Worm (Caenorhabditis elegans) whole organism, late embryonic: ENCODE measurements around the gene hmgr-1.

ENCODE experiments used
- ceh-34 ChIP-seq: sonication (generic microtip); optimal IDR thresholded peaks from 2 replicates; lab custom pipeline; 2016; ENCODE audit warnings: mild to moderate bottlenecking, missing genetic modification characterization, missing compliant biosample characterization
- pqm-1 ChIP-seq: sonication (generic microtip); optimal IDR thresholded peaks from 2 replicates; lab custom pipeline; 2016; ENCODE audit warnings: missing genetic modification characterization, missing compliant biosample characterization
- sox-2 ChIP-seq: fragments of 200-800 bp; sonication (Bioruptor generic); IDR thresholded peaks from 2 replicates; pipeline ENCODE4 v1.3.6; 2022; ENCODE audit warnings: missing genetic modification reagents, missing genetic modification characterization, missing compliant biosample characterization

ce11 chrIII:7338693-7339092 lies 20.6 kb upstream of the hmgr-1 start, which contains the start of gene kap-1:
- TF ChIP-seq pqm-1 (tag; lab: Kevin White, UChicago) = no peak
- no peak for TF ChIP-seq sox-2 (GFP tag; lab: Robert Waterston, UW)
- TF ChIP-seq ceh-34 (tag; lab: Kevin White, UChicago) = no peak
